Comparison of ENCODE assay signal across 2 fruit fly cellular contexts in genomic region chr2L:179119-179518, dm6.
TF ChIP-seq lines count a peak whose summit lies in the region.

No protein-coding gene starts in this region.

- no peak for TF ChIP-seq CTCF in whole organism, embryonic (GFP tag; optimal IDR thresholded peaks at IDR 0.05; lab: Kevin White, UChicago)

TF ChIP-seq in whole organism, adult, 20 proteins besides CTCF, POLR2A, EP300 and RAD21:
- TF ChIP-seq pad (GFP tag; optimal IDR thresholded peaks at IDR 0.05; lab: Kevin White, UChicago) (peak; percentile 46), toe (GFP tag; optimal IDR thresholded peaks at IDR 0.05; lab: Kevin White, UChicago) (no peak)

TF ChIP-seq in whole organism, embryonic, 481 proteins besides CTCF, POLR2A, EP300 and RAD21:
- TF ChIP-seq CG4360 (GFP tag; IDR thresholded peaks at IDR 0.05; lab: Robert Waterston, UW) (peak; percentile 42), Pdp1 (GFP tag; optimal IDR thresholded peaks at IDR 0.05; lab: Kevin White, UChicago) (peak in 1 of 2 experiments; percentile 66), abd-A (tag; optimal IDR thresholded peaks at IDR 0.05; lab: Kevin White, UChicago) (peak; percentile 35), Bdp1 (GFP tag; optimal IDR thresholded peaks at IDR 0.05; lab: Kevin White, UChicago) (no peak), chinmo (GFP tag; IDR thresholded peaks at IDR 0.05; lab: Robert Waterston, UW; ENCODE audit: partially characterized antibody) (0 out of 4 replicates have a peak, but pooled peaks have one; percentile 64), CG9437 (GFP tag; optimal IDR thresholded peaks at IDR 0.05; lab: Kevin White, UChicago) (no peak), pros (GFP tag; optimal IDR thresholded peaks at IDR 0.05; lab: Kevin White, UChicago) (peak; percentile 11), CG11504 (tag; optimal IDR thresholded peaks at IDR 0.05; lab: Kevin White, UChicago) (peak; percentile 24), CG31441 (GFP tag; IDR thresholded peaks at IDR 0.05; lab: Robert Waterston, UW) (no peak), CG32772 (GFP tag; IDR thresholded peaks at IDR 0.05; lab: Robert Waterston, UW) (no peak), nerfin-1 (tag; optimal IDR thresholded peaks at IDR 0.05; lab: Kevin White, UChicago) (peak; percentile 74), Med (GFP tag; lab: Kevin White, UChicago) (peak; percentile 56), Adf1 (GFP tag; IDR thresholded peaks at IDR 0.05; lab: Robert Waterston, UW) (0 out of 2 replicates have a peak, but pooled peaks have one; percentile 6), CG10654 (GFP tag; optimal IDR thresholded peaks at IDR 0.05; lab: Kevin White, UChicago) (no peak), Trl (optimal IDR thresholded peaks at IDR 0.05; lab: Kevin White, UChicago) (peak in 1 of 2 experiments; percentile 17), Trl (GFP tag; optimal IDR thresholded peaks at IDR 0.05; lab: Kevin White, UChicago) (no peak)
